Worm (Caenorhabditis elegans) whole organism, late embryonic: ENCODE data around the gene fbxb-108.
A peak's percentile ranks its signal among the peaks of the same experiment; 100 is the strongest.

ENCODE experiments used
- C08G9.2 ChIP-seq: sonication (generic microtip); optimal IDR thresholded peaks from 2 replicates; lab custom pipeline; 2016; ENCODE audit warnings: mild to moderate bottlenecking, missing genetic modification characterization, moderate library complexity, missing compliant biosample characterization
- K02D7.2 ChIP-seq: sonication (generic microtip); optimal IDR thresholded peaks from 2 replicates; lab custom pipeline; 2017; ENCODE audit warnings: mild to moderate bottlenecking, missing genetic modification characterization, missing compliant biosample characterization
- K09A11.1 ChIP-seq: sonication (generic microtip); optimal IDR thresholded peaks from 2 replicates; lab custom pipeline; 2017; ENCODE audit warnings: antibody characterized with exemption, mild to moderate bottlenecking, missing genetic modification characterization, missing compliant biosample characterization; ENCODE audit not compliant: insufficient read depth
- ahr-1 ChIP-seq: sonication (generic microtip); optimal IDR thresholded peaks from 2 replicates; lab custom pipeline; 2016; ENCODE audit warnings: missing genetic modification characterization, missing compliant biosample characterization
- ceh-14 ChIP-seq: sonication (generic microtip); optimal IDR thresholded peaks from 2 replicates; lab custom pipeline; 2016; ENCODE audit warnings: missing genotype, missing genetic modification characterization, missing compliant biosample characterization
- ceh-18 ChIP-seq: sonication (generic microtip); optimal IDR thresholded peaks from 2 replicates; lab custom pipeline; 2016; ENCODE audit warnings: missing genetic modification characterization, missing compliant biosample characterization
- ceh-19 ChIP-seq: fragments of 200-800 bp; sonication (Bioruptor generic); optimal IDR thresholded peaks from 2 replicates; lab custom pipeline; 2018; ENCODE audit warnings: mild to moderate bottlenecking, missing genetic modification characterization, missing compliant biosample characterization
- ceh-2 ChIP-seq: sonication (generic microtip); optimal IDR thresholded peaks from 2 replicates; lab custom pipeline; 2016; ENCODE audit warnings: missing genotype, missing genetic modification characterization, missing compliant biosample characterization
- ceh-22 ChIP-seq: sonication (generic microtip); optimal IDR thresholded peaks from 2 replicates; lab custom pipeline; 2017; ENCODE audit warnings: missing biosample characterization, missing genetic modification characterization
- ceh-31 ChIP-seq: sonication (generic microtip); optimal IDR thresholded peaks from 2 replicates; lab custom pipeline; 2016; ENCODE audit warnings: missing genetic modification characterization, missing compliant biosample characterization
- ceh-34 ChIP-seq: sonication (generic microtip); optimal IDR thresholded peaks from 2 replicates; lab custom pipeline; 2016; ENCODE audit warnings: mild to moderate bottlenecking, missing genetic modification characterization, missing compliant biosample characterization
- ceh-45 ChIP-seq: fragments of 200-800 bp; sonication (Bioruptor generic); IDR thresholded peaks from 2 replicates; pipeline ENCODE4 v1.3.6; 2022; ENCODE audit warnings: missing genetic modification reagents, missing genetic modification characterization, missing compliant biosample characterization
- ceh-48 ChIP-seq: sonication (generic microtip); optimal IDR thresholded peaks from 2 replicates; lab custom pipeline; 2016; ENCODE audit warnings: missing genetic modification characterization, inconsistent platforms, missing compliant biosample characterization
- ceh-6 ChIP-seq: fragments of 200-800 bp; sonication (Bioruptor generic); optimal IDR thresholded peaks from 2 replicates; lab custom pipeline; 2018; ENCODE audit warnings: mild to moderate bottlenecking, missing genetic modification characterization, missing compliant biosample characterization
- dve-1 ChIP-seq: sonication (generic microtip); optimal IDR thresholded peaks from 2 replicates; lab custom pipeline; 2017; ENCODE audit warnings: antibody characterized with exemption, mild to moderate bottlenecking, missing genetic modification characterization, missing compliant biosample characterization
- elt-4 ChIP-seq: sonication (generic microtip); optimal IDR thresholded peaks from 2 replicates; lab custom pipeline; 2016; ENCODE audit warnings: missing genetic modification characterization, missing compliant biosample characterization
- ets-4 ChIP-seq: sonication (generic microtip); optimal IDR thresholded peaks from 2 replicates; lab custom pipeline; 2016; ENCODE audit warnings: missing genetic modification characterization, missing compliant biosample characterization
- eyg-1 ChIP-seq: sonication (generic microtip); optimal IDR thresholded peaks from 2 replicates; lab custom pipeline; 2016; ENCODE audit warnings: missing genotype, missing genetic modification characterization, missing compliant biosample characterization
- fax-1 ChIP-seq: sonication (generic microtip); optimal IDR thresholded peaks from 2 replicates; lab custom pipeline; 2016; ENCODE audit warnings: missing genotype, missing genetic modification characterization, missing compliant biosample characterization
- gmeb-2 ChIP-seq: sonication (generic microtip); optimal IDR thresholded peaks from 2 replicates; lab custom pipeline; 2016; ENCODE audit warnings: missing genetic modification characterization, inconsistent platforms, missing compliant biosample characterization
- hlh-13 ChIP-seq: fragments of 200-800 bp; sonication (Bioruptor generic); optimal IDR thresholded peaks from 2 replicates; lab custom pipeline; 2018; ENCODE audit warnings: mild to moderate bottlenecking, missing genetic modification characterization, missing compliant biosample characterization
- hlh-15 ChIP-seq: sonication (generic microtip); optimal IDR thresholded peaks from 2 replicates; lab custom pipeline; 2016; ENCODE audit warnings: missing genetic modification characterization, missing compliant biosample characterization
- hlh-30 ChIP-seq: sonication (generic microtip); optimal IDR thresholded peaks from 2 replicates; lab custom pipeline; 2017; ENCODE audit warnings: antibody characterized with exemption, missing genetic modification characterization, missing compliant biosample characterization; ENCODE audit not compliant: insufficient read depth
- hlh-6 ChIP-seq: sonication (generic microtip); optimal IDR thresholded peaks from 2 replicates; lab custom pipeline; 2016; ENCODE audit warnings: missing genotype, missing genetic modification characterization, missing compliant biosample characterization
- lin-11 ChIP-seq: fragments of 200-800 bp; sonication (Bioruptor generic); optimal IDR thresholded peaks from 2 replicates; lab custom pipeline; 2018; ENCODE audit warnings: mild to moderate bottlenecking, missing genetic modification characterization, missing compliant biosample characterization
- madf-2 ChIP-seq: sonication (generic microtip); optimal IDR thresholded peaks from 2 replicates; lab custom pipeline; 2017; ENCODE audit warnings: missing genetic modification characterization, missing compliant biosample characterization
- mec-3 ChIP-seq: sonication (generic microtip); optimal IDR thresholded peaks from 2 replicates; lab custom pipeline; 2016; ENCODE audit warnings: borderline replicate concordance, missing genetic modification characterization, missing compliant biosample characterization
- npax-4 ChIP-seq: sonication (generic microtip); optimal IDR thresholded peaks from 2 replicates; lab custom pipeline; 2016; ENCODE audit warnings: missing genetic modification characterization, missing compliant biosample characterization
- pag-3 ChIP-seq: sonication (generic microtip); optimal IDR thresholded peaks from 2 replicates; lab custom pipeline; 2016; ENCODE audit warnings: missing compliant biosample characterization, missing genetic modification characterization, borderline replicate concordance
- pat-9 ChIP-seq: fragments of 200-800 bp; sonication (Bioruptor generic); optimal IDR thresholded peaks from 2 replicates; lab custom pipeline; 2018; ENCODE audit warnings: mild to moderate bottlenecking, missing genetic modification characterization, moderate library complexity, missing compliant biosample characterization
- pha-2 ChIP-seq: sonication (generic microtip); optimal IDR thresholded peaks from 2 replicates; lab custom pipeline; 2017; ENCODE audit warnings: mild to moderate bottlenecking, missing genetic modification characterization, missing compliant biosample characterization
- pqm-1 ChIP-seq: sonication (generic microtip); optimal IDR thresholded peaks from 2 replicates; lab custom pipeline; 2016; ENCODE audit warnings: missing genetic modification characterization, missing compliant biosample characterization
- rnt-1 ChIP-seq: sonication (generic microtip); optimal IDR thresholded peaks from 2 replicates; lab custom pipeline; 2016; ENCODE audit warnings: missing genetic modification characterization, missing compliant biosample characterization
- sdc-2 ChIP-seq: sonication (generic microtip); optimal IDR thresholded peaks from 2 replicates; lab custom pipeline; 2016; ENCODE audit warnings: missing genotype, missing genetic modification characterization, missing compliant biosample characterization
- sox-2 ChIP-seq: fragments of 200-800 bp; sonication (Bioruptor generic); IDR thresholded peaks from 2 replicates; pipeline ENCODE4 v1.3.6; 2022; ENCODE audit warnings: missing genetic modification reagents, missing genetic modification characterization, missing compliant biosample characterization
- sox-4 ChIP-seq: sonication (generic microtip); optimal IDR thresholded peaks from 2 replicates; lab custom pipeline; 2017; ENCODE audit warnings: mild to moderate bottlenecking, missing genetic modification characterization, inconsistent platforms, missing compliant biosample characterization
- tbx-2 ChIP-seq: sonication (generic microtip); optimal IDR thresholded peaks from 2 replicates; lab custom pipeline; 2016; ENCODE audit warnings: missing genetic modification characterization, missing compliant biosample characterization
- tbx-7 ChIP-seq: sonication (generic microtip); optimal IDR thresholded peaks from 2 replicates; lab custom pipeline; 2016; ENCODE audit warnings: missing genotype, missing genetic modification characterization, missing compliant biosample characterization
- unc-55 ChIP-seq: sonication (generic microtip); optimal IDR thresholded peaks from 2 replicates; lab custom pipeline; 2017; ENCODE audit warnings: missing biosample characterization, missing genetic modification reagents, missing genetic modification characterization
- unc-86 ChIP-seq: sonication (generic microtip); optimal IDR thresholded peaks from 2 replicates; lab custom pipeline; 2016; ENCODE audit warnings: missing genetic modification characterization, missing compliant biosample characterization
- zip-5 ChIP-seq: sonication (generic microtip); optimal IDR thresholded peaks from 2 replicates; lab custom pipeline; 2016; ENCODE audit warnings: missing genetic modification characterization, missing compliant biosample characterization
- ztf-16 ChIP-seq: sonication (generic microtip); optimal IDR thresholded peaks from 2 replicates; lab custom pipeline; 2017; ENCODE audit warnings: missing genetic modification characterization, missing compliant biosample characterization

The fbxb-108 gene

DNA sequence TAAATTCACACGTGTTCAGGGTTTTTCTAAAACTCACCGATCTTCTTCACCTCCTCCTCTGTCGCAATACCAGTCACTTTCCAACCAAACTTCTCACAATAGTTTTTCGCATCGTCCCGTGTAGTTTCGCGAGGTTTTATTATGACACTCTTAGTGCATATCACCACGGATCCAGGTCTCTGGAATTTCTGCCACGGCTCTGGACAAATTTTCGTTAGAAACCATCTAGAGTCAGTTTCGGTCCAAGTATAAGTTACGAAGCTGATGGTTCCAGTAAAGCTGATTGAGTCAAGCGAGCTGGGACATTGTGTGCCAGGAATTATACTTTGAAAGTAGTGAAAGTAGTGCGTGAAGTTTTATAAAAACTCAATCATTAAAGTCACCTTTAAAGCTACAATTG is 8.4 kb upstream of the fbxb-108 start:
- TF ChIP-seq C08G9.2 (tag; lab: Kevin White, UChicago), result no peak
- TF ChIP-seq elt-4 (tag; lab: Kevin White, UChicago), result no peak
- TF ChIP-seq ztf-16 (tag; lab: Kevin White, UChicago), result no peak
- TF ChIP-seq ceh-18 (tag; lab: Kevin White, UChicago), result no peak
- no peak for TF ChIP-seq pha-2 (tag; lab: Kevin White, UChicago)
- TF ChIP-seq pqm-1 (tag; lab: Kevin White, UChicago), result no peak
- no peak for TF ChIP-seq K09A11.1
- no peak for TF ChIP-seq ceh-22
- no peak for TF ChIP-seq ahr-1 (tag; lab: Kevin White, UChicago)
- TF ChIP-seq tbx-7, result no peak
- no peak for TF ChIP-seq dve-1 (tag; lab: Kevin White, UChicago)
- no peak for TF ChIP-seq hlh-30 (tag; lab: Kevin White, UChicago)
- no peak for TF ChIP-seq mec-3 (tag; lab: Kevin White, UChicago)
- no peak for TF ChIP-seq unc-86 (tag; lab: Kevin White, UChicago)
- TF ChIP-seq madf-2 (tag; lab: Kevin White, UChicago), result no peak
- TF ChIP-seq sox-2 (GFP tag; lab: Robert Waterston, UW), result no peak
- TF ChIP-seq hlh-15, result no peak

DNA sequence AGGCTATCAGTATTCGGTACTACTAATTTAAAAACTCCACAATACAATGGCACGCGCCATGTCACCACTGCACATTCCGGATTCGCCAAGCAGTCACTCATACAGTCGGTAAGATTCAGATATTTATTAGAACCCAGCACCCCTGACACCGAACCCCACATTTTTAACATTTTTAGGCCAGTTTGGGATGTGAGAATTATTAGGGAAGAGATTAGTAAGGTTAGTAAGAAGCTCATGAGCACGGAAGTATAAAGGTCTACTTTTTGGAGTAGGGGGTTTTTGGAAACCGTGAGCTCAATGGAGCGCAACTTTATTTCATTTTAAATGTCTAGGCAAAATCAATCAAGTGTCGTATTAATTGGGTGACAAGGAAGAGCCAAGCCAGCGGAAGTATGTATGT is 6.8 kb upstream of the fbxb-108 start, which contains the start of gene F29A7.8:
F29A7.8 (minus strand) TSS at position 101 of the 400 bp plus-strand sequence.
- no peak for TF ChIP-seq ceh-19 (GFP tag; lab: Kevin White, UChicago)
- no peak for TF ChIP-seq ceh-48 (tag; lab: Kevin White, UChicago)
- no peak for TF ChIP-seq gmeb-2 (tag; lab: Kevin White, UChicago)
- TF ChIP-seq ceh-18 (tag; lab: Kevin White, UChicago), result no peak
- TF ChIP-seq lin-11 (tag; lab: Kevin White, UChicago), result no peak
- no peak for TF ChIP-seq pag-3
- TF ChIP-seq hlh-30 (tag; lab: Kevin White, UChicago), result no peak
- TF ChIP-seq eyg-1 (tag; lab: Kevin White, UChicago), result no peak
- no peak for TF ChIP-seq pqm-1 (tag; lab: Kevin White, UChicago)
- no peak for TF ChIP-seq rnt-1 (tag; lab: Kevin White, UChicago)
- no peak for TF ChIP-seq ztf-16 (tag; lab: Kevin White, UChicago)
- TF ChIP-seq K02D7.2, result no peak
- no peak for TF ChIP-seq ets-4
- TF ChIP-seq C08G9.2 (tag; lab: Kevin White, UChicago), result no peak
- no peak for TF ChIP-seq fax-1 (tag; lab: Kevin White, UChicago)
- TF ChIP-seq, all 69 proteins: peak for 0

DNA sequence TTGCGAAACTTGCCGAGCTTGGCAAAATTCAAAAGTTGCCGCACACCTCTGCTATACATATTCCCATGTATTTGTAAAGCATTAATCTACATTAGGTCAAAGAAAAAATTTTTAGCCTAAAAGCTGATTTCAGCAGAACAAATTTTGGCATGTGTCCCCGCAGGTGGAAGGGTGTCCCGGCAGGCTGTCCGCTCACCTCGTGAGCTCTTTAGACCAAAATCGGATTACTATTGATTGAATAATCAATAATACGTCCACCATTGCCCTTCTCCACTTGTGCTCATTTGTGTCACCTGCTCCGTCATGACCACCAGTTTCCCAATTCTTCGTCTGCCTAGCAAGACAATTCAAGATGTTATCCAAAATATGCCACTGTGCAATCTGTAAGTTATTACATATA is 6.3 kb upstream of the fbxb-108 start, which contains the start of gene fbxb-107:
fbxb-107 (plus strand) TSS at position 297 of the 400 bp plus-strand sequence.
- peak; percentile 54 for TF ChIP-seq ceh-48 (tag; lab: Kevin White, UChicago)
- peak; percentile 72 for TF ChIP-seq hlh-30 (tag; lab: Kevin White, UChicago)
- TF ChIP-seq zip-5 (tag; lab: Kevin White, UChicago), result no peak

DNA sequence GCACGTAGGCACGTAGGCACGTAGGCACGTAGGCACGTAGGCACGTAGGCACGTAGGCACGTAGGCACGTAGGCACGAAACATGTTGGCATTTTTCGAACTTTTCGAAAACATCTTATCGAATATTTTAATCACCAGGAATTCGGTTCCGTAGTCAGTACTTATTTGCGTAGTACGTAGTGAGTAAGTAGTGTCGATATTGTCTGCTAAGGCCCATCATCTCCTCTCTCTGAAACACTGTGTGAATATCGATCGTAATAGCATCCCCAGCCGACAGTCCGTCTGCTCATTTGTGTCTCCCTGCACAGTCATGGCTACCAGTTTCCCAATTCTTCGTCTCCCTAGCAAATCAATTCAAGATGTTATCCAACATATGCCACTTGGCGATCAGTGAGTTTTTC is 2.7 kb upstream of the fbxb-108 start, which contains the start of gene fbxb-106:
fbxb-106 (plus strand) TSS at position 301 of the 400 bp plus-strand sequence.
- TF ChIP-seq tbx-2 (tag; lab: Kevin White, UChicago) (no peak), sox-2 (GFP tag; lab: Robert Waterston, UW) (no peak), K09A11.1 (no peak), pat-9 (tag; lab: Kevin White, UChicago) (no peak), sdc-2 (tag; lab: Kevin White, UChicago) (no peak), unc-55 (GFP tag; lab: Kevin White, UChicago) (no peak), hlh-13 (GFP tag; lab: Kevin White, UChicago) (no peak), ceh-18 (tag; lab: Kevin White, UChicago) (no peak), ceh-2 (no peak), ceh-45 (GFP tag; lab: Robert Waterston, UW) (no peak), ceh-6 (no peak), npax-4 (tag; lab: Kevin White, UChicago) (no peak), ceh-14 (tag; lab: Kevin White, UChicago) (no peak), ceh-34 (tag; lab: Kevin White, UChicago) (no peak), hlh-6 (tag; lab: Kevin White, UChicago) (no peak), sox-4 (tag; lab: Kevin White, UChicago) (no peak), ceh-31 (tag; lab: Kevin White, UChicago) (no peak)
